Worm (Caenorhabditis elegans) whole organism, late embryonic: ENCODE data around the gene H08J19.1.

Source experiments
- C38D4.7 ChIP-seq: fragments of 200-800 bp; sonication (Bioruptor generic); optimal IDR thresholded peaks from 2 replicates; lab custom pipeline; 2018; ENCODE audit warnings: mild to moderate bottlenecking, missing genetic modification characterization, moderate library complexity, missing compliant biosample characterization
- F13H6.1 ChIP-seq: sonication (generic microtip); optimal IDR thresholded peaks from 2 replicates; lab custom pipeline; 2016; ENCODE audit warnings: missing genetic modification characterization, missing compliant biosample characterization
- T23F11.4 ChIP-seq: fragments of 200-800 bp; sonication (Bioruptor generic); optimal IDR thresholded peaks from 2 replicates; lab custom pipeline; 2018; ENCODE audit warnings: mild to moderate bottlenecking, missing genetic modification characterization, missing compliant biosample characterization
- Y22D7AL.16 ChIP-seq: sonication (generic microtip); optimal IDR thresholded peaks from 2 replicates; lab custom pipeline; 2016; ENCODE audit warnings: missing genetic modification characterization, missing compliant biosample characterization
- ahr-1 ChIP-seq: sonication (generic microtip); optimal IDR thresholded peaks from 2 replicates; lab custom pipeline; 2016; ENCODE audit warnings: missing genetic modification characterization, missing compliant biosample characterization
- ama-1 ChIP-seq: fragments of 150-350 bp; optimal IDR thresholded peaks from 2 replicates; lab custom pipeline; 2014
- ceh-14 ChIP-seq: sonication (generic microtip); optimal IDR thresholded peaks from 2 replicates; lab custom pipeline; 2016; ENCODE audit warnings: missing genotype, missing genetic modification characterization, missing compliant biosample characterization
- ceh-19 ChIP-seq: fragments of 200-800 bp; sonication (Bioruptor generic); optimal IDR thresholded peaks from 2 replicates; lab custom pipeline; 2018; ENCODE audit warnings: mild to moderate bottlenecking, missing genetic modification characterization, missing compliant biosample characterization
- ceh-2 ChIP-seq: sonication (generic microtip); optimal IDR thresholded peaks from 2 replicates; lab custom pipeline; 2016; ENCODE audit warnings: missing genotype, missing genetic modification characterization, missing compliant biosample characterization
- ceh-22 ChIP-seq: sonication (generic microtip); optimal IDR thresholded peaks from 2 replicates; lab custom pipeline; 2017; ENCODE audit warnings: missing biosample characterization, missing genetic modification characterization
- ceh-24 ChIP-seq: sonication (generic microtip); optimal IDR thresholded peaks from 2 replicates; lab custom pipeline; 2016; ENCODE audit warnings: mild to moderate bottlenecking, missing genetic modification characterization, missing compliant biosample characterization
- ceh-31 ChIP-seq: sonication (generic microtip); optimal IDR thresholded peaks from 2 replicates; lab custom pipeline; 2016; ENCODE audit warnings: missing genetic modification characterization, missing compliant biosample characterization
- ceh-34 ChIP-seq: sonication (generic microtip); optimal IDR thresholded peaks from 2 replicates; lab custom pipeline; 2016; ENCODE audit warnings: mild to moderate bottlenecking, missing genetic modification characterization, missing compliant biosample characterization
- ceh-45 ChIP-seq: fragments of 200-800 bp; sonication (Bioruptor generic); IDR thresholded peaks from 2 replicates; pipeline ENCODE4 v1.3.6; 2022; ENCODE audit warnings: missing genetic modification reagents, missing genetic modification characterization, missing compliant biosample characterization
- ceh-48 ChIP-seq: sonication (generic microtip); optimal IDR thresholded peaks from 2 replicates; lab custom pipeline; 2016; ENCODE audit warnings: missing genetic modification characterization, inconsistent platforms, missing compliant biosample characterization
- ceh-9 ChIP-seq: sonication (generic microtip); optimal IDR thresholded peaks from 2 replicates; lab custom pipeline; 2016; ENCODE audit warnings: mild to moderate bottlenecking, missing genetic modification characterization, inconsistent platforms, missing compliant biosample characterization
- che-1 ChIP-seq: sonication (generic microtip); optimal IDR thresholded peaks from 2 replicates; lab custom pipeline; 2016; ENCODE audit warnings: mild to moderate bottlenecking, missing genetic modification characterization, missing compliant biosample characterization
- dmd-4 ChIP-seq: sonication (generic microtip); optimal IDR thresholded peaks from 2 replicates; lab custom pipeline; 2016; ENCODE audit warnings: borderline replicate concordance, missing genetic modification characterization, missing compliant biosample characterization
- dve-1 ChIP-seq: sonication (generic microtip); optimal IDR thresholded peaks from 2 replicates; lab custom pipeline; 2017; ENCODE audit warnings: antibody characterized with exemption, mild to moderate bottlenecking, missing genetic modification characterization, missing compliant biosample characterization
- elt-2 ChIP-seq: sonication (generic microtip); optimal IDR thresholded peaks from 2 replicates; lab custom pipeline; 2016; ENCODE audit warnings: missing genetic modification reagents, missing genetic modification characterization, missing compliant biosample characterization
- fkh-6 ChIP-seq: sonication (generic microtip); optimal IDR thresholded peaks from 2 replicates; lab custom pipeline; 2016; ENCODE audit warnings: missing genetic modification characterization, missing compliant biosample characterization
- gmeb-2 ChIP-seq: sonication (generic microtip); optimal IDR thresholded peaks from 2 replicates; lab custom pipeline; 2016; ENCODE audit warnings: missing genetic modification characterization, inconsistent platforms, missing compliant biosample characterization
- hlh-15 ChIP-seq: sonication (generic microtip); optimal IDR thresholded peaks from 2 replicates; lab custom pipeline; 2016; ENCODE audit warnings: missing genetic modification characterization, missing compliant biosample characterization
- hlh-30 ChIP-seq: sonication (generic microtip); optimal IDR thresholded peaks from 2 replicates; lab custom pipeline; 2017; ENCODE audit warnings: antibody characterized with exemption, missing genetic modification characterization, missing compliant biosample characterization; ENCODE audit not compliant: insufficient read depth
- lim-6 ChIP-seq: sonication (generic microtip); optimal IDR thresholded peaks from 2 replicates; lab custom pipeline; 2016; ENCODE audit warnings: missing genetic modification characterization, missing compliant biosample characterization
- lin-11 ChIP-seq: fragments of 200-800 bp; sonication (Bioruptor generic); optimal IDR thresholded peaks from 2 replicates; lab custom pipeline; 2018; ENCODE audit warnings: mild to moderate bottlenecking, missing genetic modification characterization, missing compliant biosample characterization
- madf-2 ChIP-seq: sonication (generic microtip); optimal IDR thresholded peaks from 2 replicates; lab custom pipeline; 2017; ENCODE audit warnings: missing genetic modification characterization, missing compliant biosample characterization
- mec-3 ChIP-seq: sonication (generic microtip); optimal IDR thresholded peaks from 2 replicates; lab custom pipeline; 2016; ENCODE audit warnings: borderline replicate concordance, missing genetic modification characterization, missing compliant biosample characterization
- nhr-11 ChIP-seq: fragments of 150-350 bp; optimal IDR thresholded peaks from 2 replicates; lab custom pipeline; 2014; ENCODE audit warnings: missing biosample characterization, missing genetic modification characterization
- npax-4 ChIP-seq: sonication (generic microtip); optimal IDR thresholded peaks from 2 replicates; lab custom pipeline; 2016; ENCODE audit warnings: missing genetic modification characterization, missing compliant biosample characterization
- pros-1 ChIP-seq: fragments of 150-350 bp; optimal IDR thresholded peaks from 2 replicates; lab custom pipeline; 2014; ENCODE audit warnings: missing biosample characterization, missing genetic modification reagents, missing genetic modification characterization
- rnt-1 ChIP-seq: sonication (generic microtip); optimal IDR thresholded peaks from 2 replicates; lab custom pipeline; 2016; ENCODE audit warnings: missing genetic modification characterization, missing compliant biosample characterization
- unc-42 ChIP-seq: sonication (generic microtip); optimal IDR thresholded peaks from 2 replicates; lab custom pipeline; 2016; ENCODE audit warnings: missing genotype, missing genetic modification characterization, missing compliant biosample characterization
- ztf-16 ChIP-seq: sonication (generic microtip); optimal IDR thresholded peaks from 2 replicates; lab custom pipeline; 2017; ENCODE audit warnings: missing genetic modification characterization, missing compliant biosample characterization

H08J19.1 gene

ce11 chrX:15630790-15631204 lies 11.9 kb upstream of the H08J19.1 start (continued):
- TF ChIP-seq ceh-2 (tag; lab: Kevin White, UChicago) (no peak), pros-1 (tag; lab: Kevin White, UChicago) (no peak), ceh-14 (tag; lab: Kevin White, UChicago) (peak; percentile 39), ceh-34 (tag; lab: Kevin White, UChicago) (no peak), ceh-9 (tag; lab: Kevin White, UChicago) (no peak), dve-1 (tag; lab: Kevin White, UChicago) (no peak), lim-6 (tag; lab: Kevin White, UChicago) (no peak), ceh-19 (GFP tag; lab: Kevin White, UChicago) (no peak), npax-4 (tag; lab: Kevin White, UChicago) (no peak), che-1 (tag; lab: Kevin White, UChicago) (no peak), lin-11 (tag; lab: Kevin White, UChicago) (no peak), gmeb-2 (no peak), elt-2 (no peak), T23F11.4 (no peak), Y22D7AL.16 (tag; lab: Kevin White, UChicago) (no peak)

ce11 chrX:15633964-15634363 lies 8.8 kb upstream of the H08J19.1 start:
- TF ChIP-seq npax-4 (tag; lab: Kevin White, UChicago) (no peak), unc-42 (peak; percentile 92), ceh-48 (no peak), ahr-1 (tag; lab: Kevin White, UChicago) (no peak), mec-3 (tag; lab: Kevin White, UChicago) (no peak), ztf-16 (tag; lab: Kevin White, UChicago) (no peak), fkh-6 (no peak)

ce11 chrX:15640603-15641002 lies 2.1 kb upstream of the H08J19.1 start, which contains the start of gene K09E9.7:
K09E9.7 (plus strand) TSS chrX:15640903.
- no peak for TF ChIP-seq hlh-15 (tag; lab: Kevin White, UChicago)
- no peak for TF ChIP-seq ztf-16 (tag; lab: Kevin White, UChicago)
- TF ChIP-seq C38D4.7 (GFP tag; lab: Kevin White, UChicago) = no peak
- TF ChIP-seq mec-3 (tag; lab: Kevin White, UChicago) = no peak
- no peak for TF ChIP-seq rnt-1 (tag; lab: Kevin White, UChicago)
- no peak for TF ChIP-seq Y22D7AL.16 (tag; lab: Kevin White, UChicago)
- TF ChIP-seq ceh-24 (tag; lab: Kevin White, UChicago) = no peak
- no peak for TF ChIP-seq nhr-11
- TF ChIP-seq ahr-1 (tag; lab: Kevin White, UChicago) = no peak
- TF ChIP-seq ceh-45 = no peak
- no peak for TF ChIP-seq T23F11.4
- no peak for TF ChIP-seq hlh-30 (tag; lab: Kevin White, UChicago)

- TF ChIP-seq nhr-11 (no peak), fkh-6 (no peak), ceh-45 (no peak), F13H6.1 (no peak)
- TF ChIP-seq, all 69 proteins: peak for 0
Measured at ce11 chrX:15641380-15641779, 1.4 kb upstream of the H08J19.1 start.

- peak; percentile 6 for TF ChIP-seq unc-42
- TF ChIP-seq ceh-22 (tag; lab: Kevin White, UChicago) = no peak
- TF ChIP-seq madf-2 (tag; lab: Kevin White, UChicago) = no peak
Measured at ce11 chrX:15647276-15647675, 4.5 kb downstream of the H08J19.1 start, which contains the start of gene F59D12.5. F59D12.5 (minus strand) TSS chrX:15647369.

- TF ChIP-seq C38D4.7 (GFP tag; lab: Kevin White, UChicago) (no peak), dmd-4 (tag; lab: Kevin White, UChicago) (no peak), ceh-31 (tag; lab: Kevin White, UChicago) (no peak), ahr-1 (tag; lab: Kevin White, UChicago) (no peak), unc-42 (no peak), ama-1 (lab: Kevin White, UChicago) (no peak)
Measured at ce11 chrX:15650428-15650827, 7.7 kb downstream of the H08J19.1 start.
